Worm (Caenorhabditis elegans) whole organism, midembryonic: Measurements from ENCODE around the gene unc-105.

Source experiments
- T22C8.4 ChIP-seq: fragments of 200-800 bp; sonication (Bioruptor generic); IDR thresholded peaks from 2 replicates; pipeline ENCODE4 v1.3.6; 2022; ENCODE audit warnings: missing genetic modification characterization, missing compliant biosample characterization
- cog-1 ChIP-seq: sonication (generic microtip); optimal IDR thresholded peaks from 2 replicates; lab custom pipeline; 2016; ENCODE audit warnings: missing genetic modification characterization, missing compliant biosample characterization
- flt-1 ChIP-seq: fragments of 200-800 bp; sonication (Bioruptor generic); IDR thresholded peaks from 2 replicates; pipeline ENCODE4 v1.3.6; 2022; ENCODE audit warnings: missing genetic modification characterization, missing compliant biosample characterization
- klf-2 ChIP-seq: fragments of 200-800 bp; sonication (Bioruptor generic); conservative IDR thresholded peaks from 2 replicates; pipeline ENCODE4 v1.3.6; 2022; ENCODE audit warnings: missing genetic modification reagents, missing genetic modification characterization, missing compliant biosample characterization
- med-1 ChIP-seq: sonication (generic microtip); optimal IDR thresholded peaks from 2 replicates; lab custom pipeline; 2017; ENCODE audit warnings: missing genetic modification characterization, mild to moderate bottlenecking, missing compliant biosample characterization, antibody characterized with exemption, missing genetic modification reagents; ENCODE audit not compliant: insufficient read depth
- ref-1 ChIP-seq: fragments of 200-800 bp; sonication (Bioruptor generic); conservative IDR thresholded peaks from 2 replicates; pipeline ENCODE4 v1.3.6; 2022; ENCODE audit warnings: missing genetic modification reagents, missing genetic modification characterization, missing compliant biosample characterization
- tab-1 ChIP-seq: fragments of 200-800 bp; sonication (Bioruptor generic); IDR thresholded peaks from 2 replicates; pipeline ENCODE4 v1.3.6; 2022; ENCODE audit warnings: missing genetic modification characterization, missing compliant biosample characterization
- ztf-23 ChIP-seq: fragments of 200-800 bp; sonication (Bioruptor generic); IDR thresholded peaks from 2 replicates; pipeline ENCODE4 v1.3.6; 2022; ENCODE audit warnings: missing genetic modification reagents, missing genetic modification characterization, missing compliant biosample characterization
- ztf-29 ChIP-seq: fragments of 200-800 bp; sonication (Bioruptor generic); IDR thresholded peaks from 2 replicates; pipeline ENCODE4 v1.3.6; 2022; ENCODE audit warnings: missing genetic modification reagents, missing genetic modification characterization, missing compliant biosample characterization

Gene unc-105

DNA sequence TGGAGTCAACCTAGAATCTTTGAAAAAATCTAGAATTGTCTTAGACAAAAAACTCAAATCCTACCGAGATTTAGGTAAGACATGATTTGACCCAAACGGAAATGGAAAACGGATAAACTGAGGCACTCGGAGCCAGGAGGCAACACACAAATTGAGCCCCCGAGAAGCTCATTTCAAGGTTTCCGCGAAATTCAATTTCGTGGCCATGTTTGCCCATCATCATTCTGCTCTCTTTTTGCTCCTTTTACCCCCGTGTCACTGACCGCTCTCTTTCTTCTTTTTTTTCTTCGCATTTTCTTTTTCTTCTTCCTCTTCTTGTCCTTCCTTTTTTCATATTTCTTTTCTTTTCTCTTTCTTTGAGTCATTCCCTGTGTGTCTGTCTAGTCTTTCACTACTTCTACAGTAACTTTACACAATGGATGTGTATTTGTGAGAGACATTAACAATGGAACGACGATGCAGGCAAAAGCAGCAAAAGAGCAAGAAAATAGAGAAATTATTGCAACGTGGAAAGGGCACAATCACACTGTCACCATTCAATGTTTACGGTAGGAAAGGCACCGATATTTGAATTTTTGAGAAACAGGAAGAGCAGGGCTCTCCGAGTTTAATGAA lies 36.6 kb downstream of the unc-105 start:
- TF ChIP-seq ztf-23 (GFP tag; lab: Robert Waterston, UW) (no peak), T22C8.4 (GFP tag; lab: Robert Waterston, UW) (no peak), klf-2 (GFP tag; lab: Robert Waterston, UW) (no peak), cog-1 (tag; lab: Kevin White, UChicago) (no peak), med-1 (GFP tag; lab: Kevin White, UChicago) (no peak), ztf-29 (GFP tag; lab: Robert Waterston, UW) (no peak), flt-1 (no peak), tab-1 (no peak), ref-1 (no peak)

DNA sequence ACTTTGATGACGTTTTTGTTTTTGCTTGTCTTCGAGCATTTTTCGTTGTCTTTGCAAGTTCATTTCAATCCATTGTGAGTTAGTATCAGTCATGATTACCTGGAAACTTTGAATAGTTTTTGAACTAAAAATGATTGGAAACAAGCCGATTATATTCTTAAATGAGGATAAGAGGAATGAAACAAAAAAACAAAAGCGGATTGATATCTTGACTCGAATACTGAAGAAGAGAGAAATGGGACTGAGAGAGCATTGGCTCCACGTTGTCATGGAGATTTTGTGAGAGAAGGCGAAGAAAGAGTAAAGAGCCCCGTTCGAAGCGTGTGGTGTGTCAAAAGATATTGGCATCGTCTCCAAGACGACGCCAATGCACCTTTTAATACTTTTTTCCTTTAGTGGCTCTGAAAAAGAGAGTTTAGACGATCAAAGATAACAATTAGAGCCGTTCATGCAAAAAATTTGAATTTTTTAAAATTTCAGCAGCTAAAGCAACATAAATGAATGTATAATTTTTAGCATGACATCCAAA lies 40.6 kb downstream of the unc-105 start, which contains the start of the genes tub-1 and tmem-138:
tub-1 (minus strand) TSS at position 101 of the 529 bp plus-strand sequence.
tmem-138 (plus strand) TSS at position 479 of the 529 bp plus-strand sequence.
- TF ChIP-seq med-1 (GFP tag; lab: Kevin White, UChicago) (no peak), ztf-29 (GFP tag; lab: Robert Waterston, UW) (no peak), cog-1 (tag; lab: Kevin White, UChicago) (no peak), ref-1 (no peak), flt-1 (no peak), klf-2 (GFP tag; lab: Robert Waterston, UW) (no peak), tab-1 (no peak), ztf-23 (GFP tag; lab: Robert Waterston, UW) (no peak), T22C8.4 (GFP tag; lab: Robert Waterston, UW) (no peak)

DNA sequence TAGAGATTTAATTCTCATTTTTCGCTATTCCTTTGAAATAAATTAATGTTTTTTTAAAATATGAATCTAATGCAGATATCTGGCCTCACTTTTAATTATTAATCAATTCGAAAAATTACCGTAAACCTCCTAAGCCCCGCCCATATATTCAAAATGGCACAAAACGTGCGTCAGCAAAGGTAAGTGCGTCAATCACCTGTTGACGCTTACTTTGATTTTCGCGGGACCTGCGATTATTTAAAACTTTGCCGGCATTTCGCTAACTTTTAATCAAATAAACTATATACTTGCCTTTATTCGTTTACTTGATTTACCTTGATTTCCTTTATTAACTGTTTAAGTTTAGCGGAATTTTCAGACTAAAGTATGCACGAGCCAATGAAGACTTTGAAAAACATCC lies 41.7 kb downstream of the unc-105 start, which contains the start of gene pch-2:
pch-2 (plus strand) TSS at position 359 of the 400 bp plus-strand sequence.
- no peak for TF ChIP-seq ztf-29 (GFP tag; lab: Robert Waterston, UW)
- no peak for TF ChIP-seq med-1 (GFP tag; lab: Kevin White, UChicago)
- TF ChIP-seq flt-1: no peak
- TF ChIP-seq cog-1 (tag; lab: Kevin White, UChicago): no peak
- no peak for TF ChIP-seq ztf-23 (GFP tag; lab: Robert Waterston, UW)
- no peak for TF ChIP-seq ref-1
- TF ChIP-seq T22C8.4 (GFP tag; lab: Robert Waterston, UW): no peak
- no peak for TF ChIP-seq tab-1
- no peak for TF ChIP-seq klf-2 (GFP tag; lab: Robert Waterston, UW)

DNA sequence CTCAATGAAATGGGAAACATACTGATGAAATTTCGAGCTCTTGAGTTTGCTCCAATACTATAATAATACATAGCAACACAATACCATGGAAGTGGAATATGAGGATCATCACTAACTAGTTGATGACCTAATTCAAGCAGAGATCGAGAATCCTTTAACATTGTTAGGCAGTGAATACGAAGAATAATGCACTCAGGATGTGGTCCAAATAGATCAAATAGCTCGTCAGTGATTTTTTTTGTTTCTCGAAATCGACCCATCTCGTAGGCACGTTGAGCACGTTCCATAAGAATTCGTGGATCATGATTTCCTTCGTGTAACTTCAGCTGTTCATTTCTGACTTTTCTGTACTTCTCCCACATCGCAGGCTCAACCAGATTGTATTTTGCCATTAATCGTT lies 44.7 kb downstream of the unc-105 start:
- TF ChIP-seq klf-2 (GFP tag; lab: Robert Waterston, UW) (no peak), ztf-29 (GFP tag; lab: Robert Waterston, UW) (no peak), med-1 (GFP tag; lab: Kevin White, UChicago) (no peak), T22C8.4 (GFP tag; lab: Robert Waterston, UW) (no peak), ztf-23 (GFP tag; lab: Robert Waterston, UW) (no peak), ref-1 (no peak), cog-1 (tag; lab: Kevin White, UChicago) (no peak), tab-1 (no peak), flt-1 (no peak)

DNA sequence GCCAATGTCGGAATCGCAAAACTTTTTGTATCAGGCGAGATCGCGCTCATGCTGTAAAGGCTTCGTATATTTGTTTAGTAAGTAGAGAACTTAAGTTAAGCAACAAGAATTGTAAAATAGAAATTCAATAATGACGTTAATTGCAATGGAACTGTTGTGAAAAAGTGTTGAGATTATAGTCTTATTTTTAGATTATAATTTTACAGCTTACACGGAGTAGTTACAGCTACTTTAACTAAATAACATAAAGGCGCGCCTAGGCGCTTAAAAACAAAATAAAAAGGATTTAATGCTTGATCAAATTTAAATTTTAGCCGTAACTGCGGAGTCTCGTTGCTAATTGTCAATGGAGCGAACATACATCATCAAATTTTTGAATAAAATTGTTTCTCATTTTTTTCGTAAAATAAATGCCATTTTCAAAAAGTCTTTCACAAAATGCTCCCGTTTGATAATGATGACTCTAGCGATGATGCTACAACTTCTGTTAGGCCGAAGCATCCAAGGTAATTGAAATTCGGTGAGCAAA lies 45.9 kb downstream of the unc-105 start, which contains the start of the genes emb-27 and rrf-3:
emb-27 (minus strand) TSS at position 51 of the 529 bp plus-strand sequence.
rrf-3 (plus strand) TSS at position 346 of the 529 bp plus-strand sequence.
- no peak for TF ChIP-seq ztf-29 (GFP tag; lab: Robert Waterston, UW)
- no peak for TF ChIP-seq ref-1

DNA sequence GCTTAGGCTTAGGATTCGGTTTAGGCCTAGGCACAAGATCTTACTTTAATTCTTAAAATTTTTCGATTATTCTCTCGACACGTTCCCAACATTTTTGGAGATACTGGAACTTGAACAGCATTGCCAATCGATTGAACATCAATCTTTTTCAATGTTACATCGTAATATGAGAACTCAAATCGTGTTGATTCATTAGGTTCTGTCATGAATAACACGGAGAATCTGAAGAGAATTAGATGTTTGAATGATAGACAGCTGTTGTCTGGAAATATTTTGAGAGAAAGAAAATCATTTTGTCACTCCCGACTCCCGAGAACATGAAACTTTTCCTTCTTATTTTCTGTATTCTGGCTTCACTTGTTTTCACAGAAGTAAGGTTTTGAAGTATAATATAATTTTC lies 53.0 kb downstream of the unc-105 start, which contains the start of gene T05C12.15:
T05C12.15 (plus strand) TSS at position 301 of the 400 bp plus-strand sequence.
- TF ChIP-seq ztf-29 (GFP tag; lab: Robert Waterston, UW) (no peak), med-1 (GFP tag; lab: Kevin White, UChicago) (no peak), flt-1 (no peak), ztf-23 (GFP tag; lab: Robert Waterston, UW) (no peak), tab-1 (no peak), klf-2 (GFP tag; lab: Robert Waterston, UW) (no peak), cog-1 (tag; lab: Kevin White, UChicago) (no peak), ref-1 (no peak), T22C8.4 (GFP tag; lab: Robert Waterston, UW) (no peak)

DNA sequence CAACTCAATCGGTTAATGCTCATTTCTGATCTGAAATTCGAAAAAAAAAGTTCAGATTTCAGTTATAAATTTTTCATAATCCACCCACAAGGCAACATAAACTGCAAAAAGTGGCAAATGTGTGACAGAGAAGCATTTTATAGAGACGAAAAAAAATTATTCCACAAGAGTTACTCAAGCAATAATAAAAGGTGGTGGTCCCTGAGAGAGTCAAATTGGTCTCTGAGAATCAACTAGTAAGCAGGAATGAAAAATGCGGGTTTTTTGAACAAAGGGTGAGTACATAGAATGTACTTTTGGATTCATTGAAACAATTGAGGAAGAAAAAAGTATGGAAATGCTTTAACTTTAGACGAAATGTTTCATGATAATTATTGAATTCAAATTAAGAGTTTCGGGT lies 54.1 kb downstream of the unc-105 start, which contains the start of gene T05C12.11:
T05C12.11 (minus strand) TSS at position 101 of the 400 bp plus-strand sequence.
- TF ChIP-seq flt-1 (no peak), ref-1 (no peak), med-1 (GFP tag; lab: Kevin White, UChicago) (no peak)
